Worm (Caenorhabditis elegans): ENCODE results near the gene sri-72.

The sri-72 gene

DNA sequence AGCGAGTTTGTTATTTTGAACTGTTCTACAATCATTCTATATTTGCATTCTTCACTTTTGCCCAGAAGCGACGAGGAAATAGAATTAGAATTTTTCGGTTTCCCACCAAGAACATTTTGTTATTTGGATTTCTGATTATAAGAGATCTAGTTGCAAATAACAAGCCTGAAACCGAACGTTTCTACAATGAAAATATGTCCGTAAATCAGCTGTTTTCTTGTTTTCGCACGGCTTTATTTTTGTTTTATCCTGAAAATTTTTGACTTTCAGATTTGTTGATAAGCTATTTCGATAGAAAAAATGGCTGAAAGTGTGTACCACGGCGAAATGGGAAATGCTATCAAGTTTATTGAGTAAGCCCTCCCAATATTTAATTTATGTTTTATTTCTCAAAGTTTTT lies 40.4 kb downstream of the sri-72 start, which contains the start of gene srw-108:
Gene srw-108 (plus strand): TSS at position 301 of the 400 bp plus-strand sequence.
- TF ChIP-seq ceh-19 (GFP tag; optimal IDR thresholded peaks at IDR 0.05) (no peak), pqm-1 (tag; optimal IDR thresholded peaks at IDR 0.05) (no peak), ceh-2 (tag; optimal IDR thresholded peaks at IDR 0.05) (no peak), tbx-7 (tag; optimal IDR thresholded peaks at IDR 0.05) (no peak), rnt-1 (tag; optimal IDR thresholded peaks at IDR 0.05) (no peak), ceh-30 (tag; optimal IDR thresholded peaks at IDR 0.05) (no peak), hlh-13 (GFP tag; optimal IDR thresholded peaks at IDR 0.05) (no peak), K09A11.1 (tag; optimal IDR thresholded peaks at IDR 0.05; ENCODE audit: insufficient read depth) (no peak), fkh-6 (tag; optimal IDR thresholded peaks at IDR 0.05) (no peak), elt-2 (tag; optimal IDR thresholded peaks at IDR 0.05) (no peak), ahr-1 (tag; optimal IDR thresholded peaks at IDR 0.05) (no peak), fkh-10 (GFP tag; optimal IDR thresholded peaks at IDR 0.05) (no peak), ztf-16 (tag; optimal IDR thresholded peaks at IDR 0.05) (no peak), ama-1 (optimal IDR thresholded peaks at IDR 0.05) (no peak), dve-1 (tag; optimal IDR thresholded peaks at IDR 0.05) (no peak)

DNA sequence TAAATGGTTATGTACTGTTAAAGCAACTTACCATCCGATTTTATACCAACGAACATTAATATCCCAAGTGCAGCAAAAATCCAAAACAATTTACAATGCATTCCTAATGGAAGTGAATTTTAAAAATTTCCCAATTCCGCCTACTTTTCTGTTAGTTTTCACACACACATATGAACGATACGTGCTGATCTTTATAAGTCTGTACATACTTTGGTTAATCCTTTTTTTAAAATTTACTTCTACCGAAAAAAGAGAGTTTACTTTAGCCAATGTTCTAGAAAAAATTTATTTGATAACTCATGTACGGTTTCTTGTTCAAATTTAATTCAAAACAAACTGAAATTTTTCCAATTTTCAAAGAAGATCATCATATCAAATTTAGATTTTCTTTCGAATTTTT lies 43.0 kb downstream of the sri-72 start, which contains the start of gene R11G11.16:
Gene R11G11.16 (minus strand): TSS at position 101 of the 400 bp plus-strand sequence.
- TF ChIP-seq npax-4 (tag; optimal IDR thresholded peaks at IDR 0.05) (no peak), syd-9 (tag; optimal IDR thresholded peaks at IDR 0.05) (no peak), ceh-9 (tag; optimal IDR thresholded peaks at IDR 0.05) (no peak), elt-4 (tag; optimal IDR thresholded peaks at IDR 0.05) (no peak), dve-1 (tag; optimal IDR thresholded peaks at IDR 0.05) (no peak), nhr-11 (tag; optimal IDR thresholded peaks at IDR 0.05) (no peak), gmeb-2 (tag; optimal IDR thresholded peaks at IDR 0.05) (no peak), Y22D7AL.16 (tag; optimal IDR thresholded peaks at IDR 0.05) (no peak), ceh-14 (tag; optimal IDR thresholded peaks at IDR 0.05) (no peak), zip-5 (tag; optimal IDR thresholded peaks at IDR 0.05) (no peak), T23F11.4 (GFP tag; optimal IDR thresholded peaks at IDR 0.05) (no peak), hlh-8 (tag; optimal IDR thresholded peaks at IDR 0.05) (no peak), ceh-18 (tag; optimal IDR thresholded peaks at IDR 0.05) (no peak), unc-3 (GFP tag; conservative IDR thresholded peaks at IDR 0.05) (no peak), unc-3 (tag; optimal IDR thresholded peaks at IDR 0.05) (no peak), elt-2 (tag; optimal IDR thresholded peaks at IDR 0.05) (no peak)

DNA sequence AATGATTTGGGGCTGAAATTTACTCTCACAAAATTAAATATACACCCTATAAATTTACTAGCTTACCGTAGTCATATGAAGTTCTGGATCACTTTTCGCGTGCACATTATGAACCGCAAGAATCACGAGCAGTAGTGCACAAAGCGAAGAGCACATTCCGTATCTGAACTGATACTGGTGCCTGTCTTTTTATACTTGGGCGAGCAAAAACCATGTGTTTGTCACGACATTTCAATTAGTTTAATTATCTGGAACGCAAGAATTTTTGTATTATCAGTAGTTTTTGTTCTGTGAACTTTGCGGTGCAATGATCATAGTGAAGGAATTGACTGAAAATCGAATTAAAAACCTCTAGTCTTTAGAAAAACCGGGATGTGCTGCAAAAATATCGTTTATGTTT lies 43.9 kb downstream of the sri-72 start, which contains the start of gene lipl-3:
Gene lipl-3 (minus strand): TSS at position 161 of the 400 bp plus-strand sequence.
- no peak for TF ChIP-seq mec-3 (tag; optimal IDR thresholded peaks at IDR 0.05; ENCODE audit: borderline replicate concordance)

DNA sequence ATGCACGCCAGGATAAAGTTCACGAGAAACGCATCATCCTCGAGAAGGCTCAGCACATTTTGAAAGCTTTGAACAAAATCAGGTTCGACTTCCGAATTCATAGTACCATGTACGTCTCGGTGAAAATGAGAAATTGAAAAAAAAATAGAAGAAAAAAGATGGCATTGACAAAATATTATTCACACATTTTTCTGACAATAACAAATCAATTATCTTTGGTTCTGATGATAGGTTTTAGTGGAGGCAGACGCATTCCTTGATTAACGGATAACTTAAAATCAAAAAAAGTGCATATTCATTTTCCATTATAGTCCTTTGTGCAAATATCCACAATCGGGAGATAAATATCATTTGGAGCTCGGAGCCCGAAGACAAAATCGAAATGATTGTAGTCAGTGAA lies 46.5 kb downstream of the sri-72 start, which contains the start of gene srw-107:
Gene srw-107 (minus strand): TSS at position 101 of the 400 bp plus-strand sequence.
- TF ChIP-seq elt-4 (tag; optimal IDR thresholded peaks at IDR 0.05) (no peak), F13H6.1 (tag; optimal IDR thresholded peaks at IDR 0.05) (no peak), odd-2 (tag; optimal IDR thresholded peaks at IDR 0.05) (no peak), ceh-9 (tag; optimal IDR thresholded peaks at IDR 0.05) (no peak), lin-11 (tag; optimal IDR thresholded peaks at IDR 0.05) (no peak), hlh-8 (tag; optimal IDR thresholded peaks at IDR 0.05) (no peak), ttx-3 (tag; optimal IDR thresholded peaks at IDR 0.05) (no peak), nhr-232 (tag; optimal IDR thresholded peaks at IDR 0.05) (no peak), pha-4 (tag; optimal IDR thresholded peaks at IDR 0.05) (no peak), npax-4 (tag; optimal IDR thresholded peaks at IDR 0.05) (no peak), ztf-16 (tag; optimal IDR thresholded peaks at IDR 0.05) (no peak), fax-1 (tag; optimal IDR thresholded peaks at IDR 0.05) (no peak), ceh-18 (tag; optimal IDR thresholded peaks at IDR 0.05) (no peak)
